Fruit fly (Drosophila melanogaster) whole organism, pupa: ENCODE results near the gene Psn.

Experiments used
- CG10348 ChIP-seq: fragments of 200-800 bp; sonication (Bioruptor generic); IDR thresholded peaks from 2 replicates; pipeline ENCODE4 v1.3.6; 2022; ENCODE audit warnings: missing biosample characterization, missing genetic modification characterization
- CG15710 ChIP-seq: fragments of 200-800 bp; sonication (Bioruptor generic); optimal IDR thresholded peaks from 2 replicates; lab custom pipeline; 2018; ENCODE audit warnings: missing biosample characterization, mild to moderate bottlenecking, missing genetic modification characterization, moderate library complexity
- EcR ChIP-seq: fragments of 200-800 bp; sonication (Bioruptor generic); optimal IDR thresholded peaks from 3 replicates; lab custom pipeline; 2019; ENCODE audit warnings: missing biosample characterization, missing genetic modification characterization, mild to moderate bottlenecking, moderate library complexity, missing genetic modification reagents

DNA sequence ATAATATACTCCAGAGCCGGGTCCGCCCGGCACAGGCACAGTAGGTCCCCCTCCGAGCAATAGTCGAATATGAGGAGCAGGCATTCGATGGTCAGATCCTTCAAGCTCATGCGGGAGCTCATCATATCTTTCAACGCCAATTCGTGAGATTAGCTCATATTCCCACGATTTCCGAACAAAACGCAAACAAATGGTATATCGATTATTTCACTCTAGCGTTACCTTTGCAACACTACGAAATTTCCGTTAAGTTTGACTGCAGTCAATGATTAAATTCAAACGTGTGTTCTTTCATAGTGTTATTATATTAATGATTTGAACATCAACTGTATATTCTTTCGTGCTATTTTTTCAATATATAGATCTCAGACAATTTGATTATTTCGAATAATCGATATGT, 38.9 kb upstream of the Psn start, which contains the start of gene CG33969:
- TF ChIP-seq EcR (GFP tag; lab: Kevin White, UChicago) (no peak), CG10348 (GFP tag; lab: Robert Waterston, UW) (no peak), CG15710 (tag; lab: Kevin White, UChicago) (no peak)
